Worm (Caenorhabditis elegans): ENCODE results near the gene Y69A2AR.32.

Gene Y69A2AR.32

ce11 chrIV:2601988-2602861 is 8.0 kb upstream of the Y69A2AR.32 start (continued):
- peak; percentile 46 for TF ChIP-seq pros-1 (tag; optimal IDR thresholded peaks at IDR 0.05)
- TF ChIP-seq ceh-19 (GFP tag; optimal IDR thresholded peaks at IDR 0.05): no peak
- TF ChIP-seq pha-4 (tag; optimal IDR thresholded peaks at IDR 0.05): no peak
- no peak for TF ChIP-seq nhr-11 (tag; optimal IDR thresholded peaks at IDR 0.05)
- peak; percentile 30 for TF ChIP-seq ceh-30 (tag; optimal IDR thresholded peaks at IDR 0.05)
- TF ChIP-seq ceh-34 (tag; optimal IDR thresholded peaks at IDR 0.05): peak; percentile 43
- TF ChIP-seq ceh-9 (tag; optimal IDR thresholded peaks at IDR 0.05): no peak
- no peak for TF ChIP-seq hlh-15 (tag; optimal IDR thresholded peaks at IDR 0.05)
- no peak for TF ChIP-seq ahr-1 (tag; optimal IDR thresholded peaks at IDR 0.05)
- no peak for TF ChIP-seq ceh-48 (tag; optimal IDR thresholded peaks at IDR 0.05)
- no peak for TF ChIP-seq rnt-1 (tag; optimal IDR thresholded peaks at IDR 0.05)
- TF ChIP-seq tbx-2 (tag; optimal IDR thresholded peaks at IDR 0.05): peak; percentile 68
- no peak for TF ChIP-seq fkh-6 (tag; optimal IDR thresholded peaks at IDR 0.05)
- TF ChIP-seq unc-3 (GFP tag; conservative IDR thresholded peaks at IDR 0.05): no peak
- TF ChIP-seq unc-3 (tag; optimal IDR thresholded peaks at IDR 0.05): no peak
- no peak for TF ChIP-seq K02D7.2 (tag; optimal IDR thresholded peaks at IDR 0.05)
- no peak for TF ChIP-seq tbx-7 (tag; optimal IDR thresholded peaks at IDR 0.05)
- TF ChIP-seq fax-1 (tag; optimal IDR thresholded peaks at IDR 0.05): no peak
- peak; percentile 60 for TF ChIP-seq dve-1 (tag; optimal IDR thresholded peaks at IDR 0.05)
- TF ChIP-seq ceh-18 (tag; optimal IDR thresholded peaks at IDR 0.05): peak; percentile 80
- peak; percentile 41 for TF ChIP-seq F13H6.1 (tag; optimal IDR thresholded peaks at IDR 0.05)
- TF ChIP-seq nfya-1 (tag; optimal IDR thresholded peaks at IDR 0.05): peak; percentile 81
- TF ChIP-seq elt-4 (tag; optimal IDR thresholded peaks at IDR 0.05): no peak
- no peak for TF ChIP-seq ceh-6 (GFP tag; optimal IDR thresholded peaks at IDR 0.05)
- no peak for TF ChIP-seq Y22D7AL.16 (tag; optimal IDR thresholded peaks at IDR 0.05)
- TF ChIP-seq pag-3 (tag; optimal IDR thresholded peaks at IDR 0.05; ENCODE audit: borderline replicate concordance): no peak
- no peak for TF ChIP-seq mec-3 (tag; optimal IDR thresholded peaks at IDR 0.05; ENCODE audit: borderline replicate concordance)
- TF ChIP-seq ceh-14 (tag; optimal IDR thresholded peaks at IDR 0.05): no peak
- TF ChIP-seq unc-55 (GFP tag; optimal IDR thresholded peaks at IDR 0.05): peak; percentile 95
- TF ChIP-seq hlh-6 (tag; optimal IDR thresholded peaks at IDR 0.05): no peak
- no peak for TF ChIP-seq C38D4.7 (GFP tag; optimal IDR thresholded peaks at IDR 0.05)
- peak; percentile 43 for TF ChIP-seq ets-4 (tag; optimal IDR thresholded peaks at IDR 0.05)
- TF ChIP-seq ztf-16 (tag; optimal IDR thresholded peaks at IDR 0.05): no peak
- no peak for TF ChIP-seq ceh-22 (tag; optimal IDR thresholded peaks at IDR 0.05)
- TF ChIP-seq ama-1 (optimal IDR thresholded peaks at IDR 0.05): no peak
- no peak for TF ChIP-seq gmeb-2 (tag; optimal IDR thresholded peaks at IDR 0.05)
- no peak for TF ChIP-seq dmd-4 (tag; optimal IDR thresholded peaks at IDR 0.05; ENCODE audit: borderline replicate concordance)
- TF ChIP-seq elt-2 (tag; optimal IDR thresholded peaks at IDR 0.05): peak; percentile 69

- no peak for TF ChIP-seq madf-2 (tag; optimal IDR thresholded peaks at IDR 0.05)
- no peak for TF ChIP-seq ceh-6 (GFP tag; optimal IDR thresholded peaks at IDR 0.05)
- TF ChIP-seq hlh-13 (GFP tag; optimal IDR thresholded peaks at IDR 0.05): no peak
- TF ChIP-seq nhr-11 (tag; optimal IDR thresholded peaks at IDR 0.05): no peak
- TF ChIP-seq ceh-18 (tag; optimal IDR thresholded peaks at IDR 0.05): no peak
- TF ChIP-seq sox-2 (GFP tag; IDR thresholded peaks at IDR 0.05): no peak
- TF ChIP-seq fkh-10 (GFP tag; optimal IDR thresholded peaks at IDR 0.05): no peak
- TF ChIP-seq che-1 (tag; optimal IDR thresholded peaks at IDR 0.05): no peak
- no peak for TF ChIP-seq K02D7.2 (tag; optimal IDR thresholded peaks at IDR 0.05)
- no peak for TF ChIP-seq elt-4 (tag; optimal IDR thresholded peaks at IDR 0.05)
- TF ChIP-seq dmd-4 (tag; optimal IDR thresholded peaks at IDR 0.05; ENCODE audit: borderline replicate concordance): no peak
Measured at ce11 chrIV:2602862-2603189, 7.4 kb upstream of the Y69A2AR.32 start.

Data from whole organism, late embryonic.